Worm (Caenorhabditis elegans): ENCODE measurements around the gene col-169.
A peak's percentile ranks its signal among the peaks of the same experiment; 100 is the strongest.

The col-169 gene

DNA sequence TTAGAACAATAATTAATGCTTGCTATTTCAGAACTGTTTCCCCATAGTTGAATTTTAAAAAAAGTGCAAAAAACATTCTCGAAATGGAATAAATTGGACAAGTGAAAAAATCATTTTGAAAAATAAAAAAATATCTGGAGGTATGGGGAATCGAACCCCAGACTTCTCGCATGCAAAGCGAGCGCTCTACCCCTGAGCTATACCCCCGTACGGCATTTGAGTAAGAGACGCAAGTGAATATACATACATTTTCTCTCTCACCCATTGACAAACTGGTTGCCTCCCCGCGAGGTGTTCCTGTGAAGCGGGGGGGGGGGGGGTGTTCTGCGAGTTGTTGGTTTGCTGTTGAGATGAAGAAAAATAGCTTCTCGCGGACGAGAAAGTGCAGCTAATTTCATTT lies 36.8 kb upstream of the col-169 start (continued):
- no peak for TF ChIP-seq tag-97 (GFP tag; IDR thresholded peaks at IDR 0.05)
- peak; percentile 54 for TF ChIP-seq ztf-7 (tag; optimal IDR thresholded peaks at IDR 0.05)
- no peak for TF ChIP-seq zag-1 (tag; optimal IDR thresholded peaks at IDR 0.05)
- no peak for TF ChIP-seq T20F7.1 (GFP tag; optimal IDR thresholded peaks at IDR 0.05)
- TF ChIP-seq Y48G9A.11 (GFP tag; IDR thresholded peaks at IDR 0.05): peak; percentile 81
- TF ChIP-seq nhr-6 (tag; optimal IDR thresholded peaks at IDR 0.05): peak; percentile 49
- TF ChIP-seq set-16 (GFP tag; IDR thresholded peaks at IDR 0.05): peak; percentile 64
- no peak for TF ChIP-seq zfp-2 (tag; optimal IDR thresholded peaks at IDR 0.05)
- TF ChIP-seq Y5F2A.4 (GFP tag; optimal IDR thresholded peaks at IDR 0.05): peak; percentile 64
- no peak for TF ChIP-seq skn-1 (tag; optimal IDR thresholded peaks at IDR 0.05)
- TF ChIP-seq fkh-10 (GFP tag; optimal IDR thresholded peaks at IDR 0.05): no peak
- 0 out of 2 replicates have a peak, but pooled peaks have one; percentile 66 for TF ChIP-seq ZK337.2 (GFP tag; IDR thresholded peaks at IDR 0.05)
- peak; percentile 71 for TF ChIP-seq dmd-6 (GFP tag; IDR thresholded peaks at IDR 0.05)
- TF ChIP-seq F44E2.7 (GFP tag; IDR thresholded peaks at IDR 0.05): peak; percentile 97
- TF ChIP-seq nhr-76 (tag; optimal IDR thresholded peaks at IDR 0.05): no peak
- peak; percentile 78; the same call in 1 of the 2 replicates for TF ChIP-seq saeg-2 (GFP tag; IDR thresholded peaks at IDR 0.05)
- peak; percentile 68 for TF ChIP-seq nhr-25 (tag; optimal IDR thresholded peaks at IDR 0.05; ENCODE audit: borderline replicate concordance, insufficient read depth)
- peak; percentile 92 for TF ChIP-seq T26A8.4 (GFP tag; IDR thresholded peaks at IDR 0.05)
- TF ChIP-seq lsy-2 (tag; optimal IDR thresholded peaks at IDR 0.05): no peak
- peak; percentile 82 for TF ChIP-seq ceh-20 (GFP tag; IDR thresholded peaks at IDR 0.05)
- TF ChIP-seq zip-11 (GFP tag; IDR thresholded peaks at IDR 0.05): peak; percentile 55; the same call in 1 of the 2 replicates
- peak; percentile 75 for TF ChIP-seq F37D6.2 (tag; optimal IDR thresholded peaks at IDR 0.05)
- peak; percentile 93 to 98 for TF ChIP-seq madf-5 (GFP tag; IDR thresholded peaks at IDR 0.05)
- TF ChIP-seq nhr-42 (GFP tag; IDR thresholded peaks at IDR 0.05): peak; percentile 81
- TF ChIP-seq ztf-11 (tag; optimal IDR thresholded peaks at IDR 0.05): no peak
- peak; percentile 27 for TF ChIP-seq dpl-1 (GFP tag; optimal IDR thresholded peaks at IDR 0.05)
- no peak for TF ChIP-seq fos-1 (tag; optimal IDR thresholded peaks at IDR 0.05)
- peak; percentile 72; the same call in 1 of the 2 replicates for TF ChIP-seq mdt-29 (GFP tag; IDR thresholded peaks at IDR 0.05)
- no peak for TF ChIP-seq ama-1 (optimal IDR thresholded peaks at IDR 0.05)
- TF ChIP-seq daf-8 (GFP tag; IDR thresholded peaks at IDR 0.05): no peak
- peak; percentile 45 for TF ChIP-seq spr-3 (GFP tag; optimal IDR thresholded peaks at IDR 0.05)
- TF ChIP-seq ceh-62 (tag; optimal IDR thresholded peaks at IDR 0.05): no peak
- peak; percentile 83 for TF ChIP-seq mep-1 (tag; optimal IDR thresholded peaks at IDR 0.05)
- peak; percentile 93 for TF ChIP-seq Y75B8A.6 (GFP tag; IDR thresholded peaks at IDR 0.05)
- peak; percentile 80 for TF ChIP-seq nhr-111 (GFP tag; optimal IDR thresholded peaks at IDR 0.05)
- peak; percentile 62 for TF ChIP-seq dve-1 (tag; optimal IDR thresholded peaks at IDR 0.05; ENCODE audit: insufficient read depth)
- TF ChIP-seq unc-130 (GFP tag; optimal IDR thresholded peaks at IDR 0.05): peak; percentile 10

DNA sequence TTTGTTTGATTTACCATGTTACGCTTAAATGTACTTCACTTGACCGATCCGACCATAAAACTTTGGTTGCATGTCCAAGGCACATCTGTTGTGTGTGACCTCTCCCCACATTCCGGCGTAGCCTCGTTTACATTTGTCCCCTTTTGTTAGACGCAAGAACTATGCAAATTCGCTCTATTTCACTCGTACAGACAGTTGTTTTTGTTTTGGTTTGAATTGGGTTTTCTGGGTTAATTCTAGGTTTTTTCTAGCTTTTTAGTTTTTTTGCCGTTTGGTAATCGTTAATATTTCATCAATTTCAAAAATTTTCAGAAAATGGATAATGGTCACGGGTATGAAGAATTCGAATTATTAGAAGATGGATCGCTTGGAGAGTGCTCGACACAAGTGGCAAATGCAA lies 36.1 kb upstream of the col-169 start, which contains the start of gene mom-1:
mom-1 (plus strand) TSS at position 301 of the 400 bp plus-strand sequence.
- TF ChIP-seq nhr-6 (tag; optimal IDR thresholded peaks at IDR 0.05) (no peak), ceh-28 (tag; optimal IDR thresholded peaks at IDR 0.05) (no peak), snpc-1.2 (GFP tag; IDR thresholded peaks at IDR 0.05) (no peak), set-16 (GFP tag; IDR thresholded peaks at IDR 0.05) (no peak), hlh-11 (tag; optimal IDR thresholded peaks at IDR 0.05) (no peak), daf-19 (GFP tag; conservative IDR thresholded peaks at IDR 0.05) (no peak)

All from whole organism, L4 larva.